Worm (Caenorhabditis elegans): ENCODE data around the gene srz-78.

The srz-78 gene

DNA sequence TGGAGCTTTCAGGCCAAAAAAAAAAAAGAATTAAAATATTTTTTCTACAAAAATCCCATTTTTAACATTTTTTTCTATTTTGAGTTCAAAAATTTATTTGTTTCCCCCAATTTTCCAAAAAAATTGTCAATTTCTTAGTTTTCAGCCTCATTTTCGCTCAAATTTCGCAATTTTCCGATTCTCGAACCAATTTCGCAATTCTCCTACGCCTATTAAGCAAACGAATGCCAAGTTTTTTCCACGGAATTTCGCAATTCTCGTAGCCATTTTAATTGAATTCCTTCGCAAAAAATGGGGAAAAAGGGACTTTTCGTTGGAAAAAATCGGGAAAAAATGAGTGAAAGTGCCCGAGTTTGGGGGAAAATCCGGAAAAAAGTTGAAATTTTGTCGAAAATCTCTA lies 28.8 kb downstream of the srz-78 start:
- TF ChIP-seq ceh-82 (tag; optimal IDR thresholded peaks at IDR 0.05) (no peak), ztf-11 (tag; optimal IDR thresholded peaks at IDR 0.05) (no peak), unc-130 (GFP tag; optimal IDR thresholded peaks at IDR 0.05) (no peak), lsy-2 (tag; optimal IDR thresholded peaks at IDR 0.05) (peak in 1 of 2 experiments; percentile 30), hlh-30 (tag; optimal IDR thresholded peaks at IDR 0.05; ENCODE audit: insufficient read depth) (no peak), attf-4 (tag; optimal IDR thresholded peaks at IDR 0.05) (no peak), mes-2 (tag; optimal IDR thresholded peaks at IDR 0.05; ENCODE audit: poor library complexity, severe bottlenecking) (no peak), ces-1 (GFP tag; optimal IDR thresholded peaks at IDR 0.05) (no peak), mdl-1 (tag; optimal IDR thresholded peaks at IDR 0.05) (no peak), nhr-11 (tag; optimal IDR thresholded peaks at IDR 0.05) (peak; percentile 44)

- TF ChIP-seq F49E8.2 (tag; optimal IDR thresholded peaks at IDR 0.05; ENCODE audit: borderline replicate concordance) = no peak
- peak; percentile 40; the same call in 1 of the 2 replicates for TF ChIP-seq ctbp-1 (GFP tag; IDR thresholded peaks at IDR 0.05)
- TF ChIP-seq gei-8 (GFP tag; optimal IDR thresholded peaks at IDR 0.05) = no peak
- peak; percentile 16; the same call in 1 of the 2 replicates for TF ChIP-seq set-16 (GFP tag; IDR thresholded peaks at IDR 0.05)
- TF ChIP-seq egl-43 (GFP tag; IDR thresholded peaks at IDR 0.05) = no peak
- TF ChIP-seq Y5F2A.4 (GFP tag; optimal IDR thresholded peaks at IDR 0.05) = no peak
- no peak for TF ChIP-seq php-3 (GFP tag; IDR thresholded peaks at IDR 0.05)
- TF ChIP-seq rbr-2 (tag; optimal IDR thresholded peaks at IDR 0.05) = peak; percentile 22
- TF ChIP-seq pqm-1 (tag; optimal IDR thresholded peaks at IDR 0.05) = no peak
- TF ChIP-seq spr-3 (GFP tag; optimal IDR thresholded peaks at IDR 0.05) = no peak
- TF ChIP-seq hmg-1.1 (GFP tag; IDR thresholded peaks at IDR 0.05) = 0 out of 2 replicates have a peak, but pooled peaks have one; percentile 8
- no peak for TF ChIP-seq snpc-4 (tag; optimal IDR thresholded peaks at IDR 0.05)
- TF ChIP-seq lin-29 (GFP tag; IDR thresholded peaks at IDR 0.05) = no peak
- TF ChIP-seq ceh-28 (tag; optimal IDR thresholded peaks at IDR 0.05) = no peak
- no peak for TF ChIP-seq unc-39 (tag; optimal IDR thresholded peaks at IDR 0.05)
- TF ChIP-seq vab-7 (GFP tag; IDR thresholded peaks at IDR 0.05) = no peak
- TF ChIP-seq unc-130 (GFP tag; optimal IDR thresholded peaks at IDR 0.05) = no peak
- TF ChIP-seq nhr-6 (tag; optimal IDR thresholded peaks at IDR 0.05) = no peak
- TF ChIP-seq cey-2 (tag; optimal IDR thresholded peaks at IDR 0.05; ENCODE audit: borderline replicate concordance, insufficient read depth) = no peak
- TF ChIP-seq fkh-10 (GFP tag; optimal IDR thresholded peaks at IDR 0.05) = peak; percentile 67
- no peak for TF ChIP-seq F10B5.3 (tag; optimal IDR thresholded peaks at IDR 0.05)
- no peak for TF ChIP-seq nhr-48 (tag; optimal IDR thresholded peaks at IDR 0.05)
- peak; percentile 29 for TF ChIP-seq aha-1 (tag)
- peak in 1 of 2 experiments; percentile 8 for TF ChIP-seq lsy-2 (tag; optimal IDR thresholded peaks at IDR 0.05)
- TF ChIP-seq Y75B8A.6 (GFP tag; IDR thresholded peaks at IDR 0.05) = no peak
- TF ChIP-seq madf-9 (GFP tag; conservative IDR thresholded peaks at IDR 0.05) = no peak
- no peak for TF ChIP-seq lin-15B (tag; optimal IDR thresholded peaks at IDR 0.05)
- TF ChIP-seq mep-1 (tag; optimal IDR thresholded peaks at IDR 0.05) = no peak
- no peak for TF ChIP-seq zip-11 (GFP tag; IDR thresholded peaks at IDR 0.05)
- TF ChIP-seq ces-1 (GFP tag; optimal IDR thresholded peaks at IDR 0.05) = no peak
- TF ChIP-seq mdl-1 (tag; optimal IDR thresholded peaks at IDR 0.05) = no peak
- no peak for TF ChIP-seq mxl-3 (GFP tag; optimal IDR thresholded peaks at IDR 0.05)
- TF ChIP-seq tra-1 (GFP tag; IDR thresholded peaks at IDR 0.05) = no peak
- TF ChIP-seq ZK337.2 (GFP tag; IDR thresholded peaks at IDR 0.05) = no peak
- TF ChIP-seq D1046.2 (GFP tag; IDR thresholded peaks at IDR 0.05) = no peak
- peak in 1 of 2 experiments; percentile 53 for TF ChIP-seq unc-62 (GFP tag; optimal IDR thresholded peaks at IDR 0.05 in 1 of 2)
- TF ChIP-seq unc-62 (tag; optimal IDR thresholded peaks at IDR 0.05) = no peak
- TF ChIP-seq nhr-76 (tag; optimal IDR thresholded peaks at IDR 0.05) = no peak
Measured at ce11 chrIV:3520957-3521356, 29.4 kb downstream of the srz-78 start.

Measured in whole organism, L4 larva.